Fruit fly (Drosophila melanogaster) whole organism, embryonic: Measurements from ENCODE around the gene meigo.

Source experiments
- Abd-B ChIP-seq: fragments of 200-800 bp; sonication (Bioruptor generic); optimal IDR thresholded peaks from 2 replicates; lab custom pipeline; 2018; ENCODE audit warnings: missing biosample characterization, mild to moderate bottlenecking, missing genetic modification characterization, moderate library complexity
- Bteb2 ChIP-seq: fragments of 200-800 bp; sonication (Bioruptor generic); optimal IDR thresholded peaks from 2 replicates; lab custom pipeline; 2016; ENCODE audit warnings: missing biosample characterization, missing genetic modification characterization
- CG10209 ChIP-seq: fragments of 200-800 bp; sonication (Bioruptor generic); optimal IDR thresholded peaks from 3 replicates; lab custom pipeline; 2017; ENCODE audit warnings: missing biosample characterization, mild to moderate bottlenecking, missing genetic modification characterization, missing genetic modification reagents
- CG10274 ChIP-seq: fragments of 200-800 bp; sonication (Bioruptor generic); optimal IDR thresholded peaks from 3 replicates; lab custom pipeline; 2017; ENCODE audit warnings: missing biosample characterization, mild to moderate bottlenecking, missing genetic modification characterization
- CG12071 ChIP-seq: fragments of 200-800 bp; sonication (Bioruptor generic); optimal IDR thresholded peaks from 3 replicates; lab custom pipeline; 2018; ENCODE audit warnings: missing biosample characterization, mild to moderate bottlenecking, missing genetic modification characterization
- CG12236 ChIP-seq: fragments of 200-800 bp; sonication (Bioruptor generic); optimal IDR thresholded peaks from 2 replicates; lab custom pipeline; 2016; ENCODE audit warnings: missing biosample characterization, missing genetic modification characterization
- CG12942 ChIP-seq: fragments of 200-800 bp; sonication (Bioruptor generic); optimal IDR thresholded peaks from 3 replicates; lab custom pipeline; 2016; ENCODE audit warnings: missing biosample characterization, missing genetic modification characterization
- CG14050 ChIP-seq: fragments of 200-800 bp; sonication (Bioruptor generic); IDR thresholded peaks from 3 replicates; pipeline ENCODE4 v1.3.6; 2022; ENCODE audit warnings: missing biosample characterization, missing genetic modification characterization
- CG15073 ChIP-seq: fragments of 200-800 bp; sonication (Bioruptor generic); optimal IDR thresholded peaks from 2 replicates; lab custom pipeline; 2016; ENCODE audit warnings: missing biosample characterization, missing genetic modification characterization
- CG1529 ChIP-seq: fragments of 200-800 bp; sonication (Bioruptor generic); optimal IDR thresholded peaks from 3 replicates; lab custom pipeline; 2018; ENCODE audit warnings: missing biosample characterization, missing genetic modification characterization
- CG17186 ChIP-seq: fragments of 200-800 bp; sonication (Bioruptor generic); optimal IDR thresholded peaks from 3 replicates; lab custom pipeline; 2017; ENCODE audit warnings: missing biosample characterization, missing genetic modification reagents, missing genetic modification characterization
- CG2678 ChIP-seq: fragments of 200-800 bp; sonication (Bioruptor generic); optimal IDR thresholded peaks from 3 replicates; lab custom pipeline; 2019; ENCODE audit warnings: missing biosample characterization, mild to moderate bottlenecking, missing genetic modification characterization, moderate library complexity
- CG2889 ChIP-seq: fragments of 200-800 bp; sonication (Bioruptor generic); IDR thresholded peaks from 3 replicates; pipeline ENCODE4 v1.3.6; 2022; ENCODE audit warnings: missing biosample characterization, missing genetic modification characterization
- CG3163 ChIP-seq: fragments of 200-800 bp; sonication (Bioruptor generic); optimal IDR thresholded peaks from 3 replicates; lab custom pipeline; 2016; ENCODE audit warnings: missing biosample characterization, missing genetic modification characterization
- CG32532 ChIP-seq: fragments of 200-800 bp; sonication (Bioruptor generic); IDR thresholded peaks from 2 replicates; pipeline ENCODE4 v1.3.6; 2022; ENCODE audit warnings: missing biosample characterization, missing genetic modification characterization
- CG32767 ChIP-seq: fragments of 200-800 bp; sonication (Bioruptor generic); IDR thresholded peaks from 2 replicates; pipeline ENCODE4 v1.3.6; 2022; ENCODE audit warnings: missing biosample characterization, missing genetic modification characterization
- CG3995 ChIP-seq: fragments of 200-800 bp; sonication (Bioruptor generic); optimal IDR thresholded peaks from 3 replicates; lab custom pipeline; 2016; ENCODE audit warnings: missing biosample characterization, missing genetic modification characterization
- CG4328 ChIP-seq: fragments of 200-800 bp; sonication (Bioruptor generic); optimal IDR thresholded peaks from 3 replicates; lab custom pipeline; 2017; ENCODE audit warnings: missing biosample characterization, missing genetic modification reagents, missing genetic modification characterization
- CG43689 ChIP-seq: fragments of 200-800 bp; sonication (Bioruptor generic); IDR thresholded peaks from 2 replicates; pipeline ENCODE4 v1.3.6; 2022; ENCODE audit warnings: missing biosample characterization, missing genetic modification characterization
- CG5245 ChIP-seq: fragments of 200-800 bp; sonication (Bioruptor generic); optimal IDR thresholded peaks from 3 replicates; lab custom pipeline; 2016; ENCODE audit warnings: missing biosample characterization, missing genetic modification characterization
- CG6175 ChIP-seq: fragments of 200-800 bp; sonication (Bioruptor generic); IDR thresholded peaks from 3 replicates; pipeline ENCODE4 v1.3.6; 2022; ENCODE audit warnings: missing biosample characterization, missing genetic modification characterization
- CG6683 ChIP-seq: fragments of 200-800 bp; sonication (Bioruptor generic); optimal IDR thresholded peaks from 2 replicates; lab custom pipeline; 2017; ENCODE audit warnings: missing biosample characterization, mild to moderate bottlenecking, missing genetic modification characterization, missing genetic modification reagents
- CG7745 ChIP-seq: fragments of 200-800 bp; sonication (Bioruptor generic); optimal IDR thresholded peaks from 2 replicates; lab custom pipeline; 2018; ENCODE audit warnings: missing biosample characterization, mild to moderate bottlenecking, missing genetic modification characterization, moderate library complexity
- CG7987 ChIP-seq: fragments of 200-800 bp; sonication (Bioruptor generic); optimal IDR thresholded peaks from 2 replicates; lab custom pipeline; 2018; ENCODE audit warnings: missing biosample characterization, mild to moderate bottlenecking, missing genetic modification characterization, moderate library complexity
- CTCF ChIP-seq: fragments of 200-800 bp; sonication (Bioruptor generic); optimal IDR thresholded peaks from 2 replicates; lab custom pipeline; 2017; ENCODE audit warnings: missing biosample characterization, mild to moderate bottlenecking, missing genetic modification characterization, moderate library complexity
- Chrac-16 ChIP-seq: fragments of 200-800 bp; sonication (Bioruptor generic); optimal IDR thresholded peaks from 3 replicates; lab custom pipeline; 2016; ENCODE audit warnings: missing biosample characterization, missing genetic modification characterization
- Dad ChIP-seq: fragments of 200-800 bp; sonication (Bioruptor generic); optimal IDR thresholded peaks from 3 replicates; lab custom pipeline; 2016; ENCODE audit warnings: missing biosample characterization, missing genetic modification characterization
- E2f2 ChIP-seq: fragments of 200-800 bp; sonication (Bioruptor generic); IDR thresholded peaks from 2 replicates; pipeline ENCODE4 v1.3.6; 2022; ENCODE audit warnings: missing biosample characterization, missing genetic modification characterization
- Ets97D ChIP-seq: fragments of 200-800 bp; sonication (Bioruptor generic); optimal IDR thresholded peaks from 3 replicates; lab custom pipeline; 2016; ENCODE audit warnings: missing biosample characterization, missing genetic modification characterization
- Hr3 ChIP-seq: fragments of 200-800 bp; sonication (Bioruptor generic); optimal IDR thresholded peaks from 3 replicates; lab custom pipeline; 2016; ENCODE audit warnings: missing biosample characterization, missing genetic modification characterization
- Hr51 ChIP-seq, 2 experiments: fragments of 200-800 bp; sonication (Bioruptor generic); optimal IDR thresholded peaks; 2 replicates in 1 of 2; 3 replicates in 1 of 2; lab custom pipeline; 2016 to 2018; ENCODE audit warnings: missing biosample characterization in 2 of 2, missing genetic modification characterization in 2 of 2, mild to moderate bottlenecking in 1 of 2, moderate library complexity in 1 of 2
- Myb ChIP-seq: fragments of 200-800 bp; sonication (Bioruptor generic); optimal IDR thresholded peaks from 2 replicates; lab custom pipeline; 2016; ENCODE audit warnings: missing biosample characterization, missing genetic modification characterization
- Nf-YC ChIP-seq: fragments of 200-800 bp; optimal IDR thresholded peaks from 3 replicates; lab custom pipeline; 2019; ENCODE audit warnings: missing biosample characterization, mild to moderate bottlenecking, missing genetic modification characterization, moderate library complexity
- Oli ChIP-seq: fragments of 200-800 bp; sonication (Bioruptor generic); optimal IDR thresholded peaks from 2 replicates; lab custom pipeline; 2018; ENCODE audit warnings: missing biosample characterization, mild to moderate bottlenecking, missing genetic modification characterization, moderate library complexity
- Ptx1 ChIP-seq: fragments of 200-800 bp; sonication (Bioruptor generic); IDR thresholded peaks from 2 replicates; pipeline ENCODE4 v1.3.6; 2022; ENCODE audit warnings: missing biosample characterization, missing genetic modification characterization
- ap ChIP-seq: fragments of 200-800 bp; sonication (Bioruptor generic); IDR thresholded peaks from 2 replicates; pipeline ENCODE4 v1.3.6; 2022; ENCODE audit warnings: missing biosample characterization, missing genetic modification characterization
- az2 ChIP-seq: fragments of 200-800 bp; sonication (Bioruptor generic); optimal IDR thresholded peaks from 3 replicates; lab custom pipeline; 2016; ENCODE audit warnings: missing biosample characterization, missing genetic modification characterization
- cad ChIP-seq: fragments of >200 bp; optimal IDR thresholded peaks from 2 replicates; lab custom pipeline; 2017; ENCODE audit warnings: missing biosample characterization, missing genetic modification characterization
- ewg ChIP-seq: fragments of 200-800 bp; sonication (Bioruptor generic); optimal IDR thresholded peaks from 3 replicates; lab custom pipeline; 2017; ENCODE audit warnings: mild to moderate bottlenecking, missing biosample characterization, missing genetic modification reagents, missing genetic modification characterization
- gce ChIP-seq: fragments of 200-800 bp; sonication (Bioruptor generic); IDR thresholded peaks from 3 replicates; pipeline ENCODE4 v1.3.6; 2022; ENCODE audit warnings: missing biosample characterization, missing genetic modification characterization
- gcm2 ChIP-seq: fragments of 200-800 bp; sonication (Bioruptor generic); optimal IDR thresholded peaks from 2 replicates; lab custom pipeline; 2016; ENCODE audit warnings: missing biosample characterization, missing genetic modification characterization
- kay ChIP-seq: fragments of 200-800 bp; sonication (Bioruptor generic); optimal IDR thresholded peaks from 2 replicates; lab custom pipeline; 2016; ENCODE audit warnings: missing biosample characterization, missing genetic modification characterization
- kni ChIP-seq: fragments of 200-800 bp; sonication (Bioruptor generic); optimal IDR thresholded peaks from 3 replicates; lab custom pipeline; 2017; ENCODE audit warnings: mild to moderate bottlenecking, missing biosample characterization, missing genetic modification reagents, missing genetic modification characterization
- mirr ChIP-seq: fragments of 200-800 bp; sonication (Bioruptor generic); optimal IDR thresholded peaks from 3 replicates; lab custom pipeline; 2018; ENCODE audit warnings: missing biosample characterization, mild to moderate bottlenecking, missing genetic modification characterization
- nom ChIP-seq: fragments of 200-800 bp; sonication (Bioruptor generic); optimal IDR thresholded peaks from 2 replicates; lab custom pipeline; 2017; ENCODE audit warnings: missing biosample characterization, missing genetic modification characterization, mild to moderate bottlenecking, moderate library complexity, missing genetic modification reagents
- seq ChIP-seq: fragments of 200-800 bp; sonication (Bioruptor generic); IDR thresholded peaks from 2 replicates; pipeline ENCODE4 v1.3.6; 2022; ENCODE audit warnings: missing biosample characterization, missing genetic modification characterization
- slp2 ChIP-seq: fragments of 200-800 bp; sonication (Bioruptor generic); optimal IDR thresholded peaks from 2 replicates; lab custom pipeline; 2016; ENCODE audit warnings: missing biosample characterization, missing genetic modification characterization
- so ChIP-seq: fragments of 200-800 bp; sonication (Bioruptor generic); IDR thresholded peaks from 3 replicates; pipeline ENCODE4 v1.3.6; 2022; ENCODE audit warnings: missing biosample characterization, missing genetic modification characterization
- sob ChIP-seq: fragments of 200-800 bp; sonication (Bioruptor generic); IDR thresholded peaks from 2 replicates; pipeline ENCODE4 v1.3.6; 2022; ENCODE audit warnings: missing biosample characterization, missing genetic modification characterization
- sr ChIP-seq: fragments of 200-800 bp; sonication (Bioruptor generic); IDR thresholded peaks from 3 replicates; pipeline ENCODE4 v1.3.6; 2022; ENCODE audit warnings: missing biosample characterization, missing genetic modification characterization
- zf30C ChIP-seq: fragments of 200-800 bp; sonication (Bioruptor generic); optimal IDR thresholded peaks from 3 replicates; lab custom pipeline; 2018; ENCODE audit warnings: missing biosample characterization, mild to moderate bottlenecking, missing genetic modification characterization

Gene meigo

DNA sequence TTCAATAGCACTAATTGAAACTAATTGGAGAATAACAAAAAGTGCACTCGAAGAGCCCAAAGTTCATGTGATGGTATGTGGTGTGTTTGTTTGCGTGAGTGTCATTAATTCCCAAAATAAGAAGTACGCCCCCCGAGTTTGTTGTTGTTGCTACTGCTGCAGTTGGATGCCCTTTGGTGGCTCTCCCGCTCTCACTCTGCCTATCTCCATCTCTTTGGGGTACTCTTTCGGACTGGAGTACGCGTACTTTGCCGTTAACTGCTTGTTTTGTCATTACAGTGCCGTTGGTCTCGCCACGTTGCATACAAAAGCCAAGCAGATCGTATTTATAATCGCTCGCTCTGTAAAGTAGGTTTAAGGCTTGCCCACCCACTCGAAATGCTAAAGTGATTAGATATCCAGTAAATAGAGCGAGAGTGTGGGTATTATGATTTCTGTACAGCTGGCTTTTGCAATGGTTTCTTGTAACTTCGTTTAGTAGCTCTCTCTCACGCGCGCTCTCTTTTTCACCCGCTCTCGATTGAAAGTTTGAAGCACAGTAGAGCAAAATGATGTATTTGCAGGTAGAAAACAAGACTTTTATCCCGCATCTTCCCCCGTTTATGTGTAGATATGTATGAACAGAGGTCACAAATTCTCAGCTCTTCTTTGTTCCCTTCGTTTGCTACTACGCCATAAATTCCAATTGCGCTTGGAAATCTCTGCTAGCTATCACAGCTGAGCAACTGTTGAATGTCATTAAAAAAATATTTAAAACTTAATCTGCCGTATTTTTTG lies 25.9 kb upstream of the meigo start:
- TF ChIP-seq CG3995 (GFP tag; lab: Kevin White, UChicago) (no peak), CG15073 (no peak), CG12942 (GFP tag; lab: Kevin White, UChicago) (no peak), CG32532 (GFP tag; lab: Robert Waterston, UW) (no peak; the same call in 1 of the 2 replicates), kni (GFP tag; lab: Kevin White, UChicago) (peak; percentile 73), CG17186 (no peak), Chrac-16 (GFP tag; lab: Kevin White, UChicago) (peak; percentile 9), slp2 (no peak), CG32767 (GFP tag; lab: Robert Waterston, UW) (no peak), gce (GFP tag; lab: Robert Waterston, UW) (0 out of 3 replicates have a peak, but pooled peaks have one; percentile 42), Abd-B (peak; percentile 39), CG7745 (tag; lab: Kevin White, UChicago) (no peak), ewg (GFP tag; lab: Kevin White, UChicago) (peak; percentile 14), cad (no peak), kay (no peak), gcm2 (no peak), Bteb2 (GFP tag; lab: Kevin White, UChicago) (peak; percentile 15), mirr (GFP tag; lab: Kevin White, UChicago) (peak; percentile 18), CG7987 (no peak), seq (GFP tag; lab: Robert Waterston, UW) (peak; percentile 38; the same call in 1 of the 2 replicates), CG1529 (GFP tag; lab: Kevin White, UChicago) (peak; percentile 32), nom (no peak), Oli (peak; percentile 67), Nf-YC (tag; lab: Kevin White, UChicago) (no peak), Ets97D (GFP tag; lab: Kevin White, UChicago) (no peak), zf30C (no peak), CTCF (GFP tag; lab: Kevin White, UChicago) (peak; percentile 15), Hr3 (GFP tag; lab: Kevin White, UChicago) (no peak), CG43689 (GFP tag; lab: Robert Waterston, UW) (no peak), CG2678 (tag; lab: Kevin White, UChicago) (peak; percentile 63), ap (0 out of 2 replicates have a peak, but pooled peaks have one; percentile 22), CG4328 (GFP tag; lab: Kevin White, UChicago) (peak; percentile 2), CG2889 (GFP tag; lab: Robert Waterston, UW) (no peak; the same call in 2 of the 3 replicates), E2f2 (GFP tag; lab: Robert Waterston, UW) (no peak; the same call in 1 of the 2 replicates), Dad (GFP tag; lab: Kevin White, UChicago) (no peak), sob (GFP tag; lab: Robert Waterston, UW) (no peak), CG6683 (GFP tag; lab: Kevin White, UChicago) (no peak), CG10209 (peak; percentile 13), so (GFP tag; lab: Robert Waterston, UW) (peak; percentile 51; the same call in 1 of the 3 replicates), CG12236 (no peak), Myb (GFP tag; lab: Kevin White, UChicago) (no peak), az2 (GFP tag; lab: Kevin White, UChicago) (peak; percentile 34), CG14050 (GFP tag; lab: Robert Waterston, UW) (no peak), Hr51 (GFP tag; optimal IDR thresholded peaks at IDR 0.05; lab: Kevin White, UChicago) (peak in 1 of 2 experiments; percentile 72), CG12071 (GFP tag; lab: Kevin White, UChicago) (no peak), CG10274 (GFP tag; lab: Kevin White, UChicago) (peak; percentile 11), Ptx1 (peak; percentile 17; the same call in 1 of the 2 replicates), sr (no peak), CG5245 (no peak), CG6175 (no peak), CG3163 (GFP tag; lab: Kevin White, UChicago) (peak; percentile 72)
